Fruit fly (Drosophila melanogaster): ENCODE results near the gene CG7988.

The CG7988 gene

dm6 chr3R:18171983-18172967 is 48.1 kb upstream of the CG7988 start (continued):
- TF ChIP-seq Oli (tag; optimal IDR thresholded peaks at IDR 0.05) (peak; percentile 95), bbx (GFP tag; IDR thresholded peaks at IDR 0.05; ENCODE audit: partially characterized antibody) (no peak), run (tag; optimal IDR thresholded peaks at IDR 0.05) (peak; percentile 88), CG1529 (GFP tag; optimal IDR thresholded peaks at IDR 0.05) (peak; percentile 91), CG7839 (tag; optimal IDR thresholded peaks at IDR 0.05) (peak; percentile 95), CG8765 (GFP tag; IDR thresholded peaks at IDR 0.05) (peak; percentile 60), CG6791 (GFP tag; IDR thresholded peaks at IDR 0.05; ENCODE audit: partially characterized antibody) (no peak), sr (GFP tag; IDR thresholded peaks at IDR 0.05) (no peak), luna (GFP tag; optimal IDR thresholded peaks at IDR 0.05) (peak; percentile 52), CG6765 (GFP tag; optimal IDR thresholded peaks at IDR 0.05) (peak; percentile 87), CG18599 (GFP tag; optimal IDR thresholded peaks at IDR 0.05) (peak; percentile 95), lmd (GFP tag; IDR thresholded peaks at IDR 0.05) (peak; percentile 94), CG7928 (GFP tag; optimal IDR thresholded peaks at IDR 0.05) (peak; percentile 56), Antp (GFP tag; optimal IDR thresholded peaks at IDR 0.05) (peak; percentile 83), CG11247 (GFP tag; IDR thresholded peaks at IDR 0.05) (peak; percentile 64; the same call in 1 of the 2 replicates), Blimp-1 (GFP tag; optimal IDR thresholded peaks at IDR 0.05) (peak; percentile 91), esg (GFP tag; conservative IDR thresholded peaks at IDR 0.05) (peak; percentile 86), tll (GFP tag; optimal IDR thresholded peaks at IDR 0.05) (peak in 1 of 2 experiments; percentile 52), odd (GFP tag; optimal IDR thresholded peaks at IDR 0.05) (peak; percentile 91), insv (GFP tag; optimal IDR thresholded peaks at IDR 0.05) (peak; percentile 14 to 69), oc (tag; optimal IDR thresholded peaks at IDR 0.05) (peak; percentile 96), CG18262 (tag; optimal IDR thresholded peaks at IDR 0.05) (peak; percentile 96), chinmo (GFP tag; IDR thresholded peaks at IDR 0.05; ENCODE audit: partially characterized antibody) (0 out of 4 replicates have a peak, but pooled peaks have one; percentile 32), dysf (GFP tag; IDR thresholded peaks at IDR 0.05) (peak; percentile 92), ap (GFP tag; IDR thresholded peaks at IDR 0.05) (peak; percentile 82), hth (optimal IDR thresholded peaks at IDR 0.05) (no peak), Dad (GFP tag; optimal IDR thresholded peaks at IDR 0.05) (peak; percentile 69), lola (GFP tag; optimal IDR thresholded peaks at IDR 0.05) (peak in 1 of 3 experiments; percentile 94), CG11456 (GFP tag; IDR thresholded peaks at IDR 0.05) (peak; percentile 78), CG10462 (GFP tag; optimal IDR thresholded peaks at IDR 0.05) (peak; percentile 93), gcm2 (GFP tag; optimal IDR thresholded peaks at IDR 0.05) (peak; percentile 89), CrebB (tag; optimal IDR thresholded peaks at IDR 0.05) (peak; percentile 87), prd (optimal IDR thresholded peaks at IDR 0.05) (no peak), prd (GFP tag; IDR thresholded peaks at IDR 0.05) (peak; percentile 93), pan (optimal IDR thresholded peaks at IDR 0.05) (no peak), pan (GFP tag; optimal IDR thresholded peaks at IDR 0.05 in 1 of 2, IDR thresholded peaks at IDR 0.05 in 1 of 2) (peak in 1 of 2 experiments; percentile 91), cg (GFP tag; optimal IDR thresholded peaks at IDR 0.05) (peak; percentile 61), CG3407 (GFP tag; optimal IDR thresholded peaks at IDR 0.05) (peak; percentile 88), CG13296 (GFP tag; optimal IDR thresholded peaks at IDR 0.05) (peak; percentile 92), schlank (tag; optimal IDR thresholded peaks at IDR 0.05) (peak; percentile 69), Sry-β (GFP tag; optimal IDR thresholded peaks at IDR 0.05) (peak; percentile 51), eyg (GFP tag; optimal IDR thresholded peaks at IDR 0.05) (peak; percentile 79), CkIIα-i1 (GFP tag; IDR thresholded peaks at IDR 0.05) (no peak), CG10147 (GFP tag; optimal IDR thresholded peaks at IDR 0.05) (peak; percentile 93), CG8944 (GFP tag; optimal IDR thresholded peaks at IDR 0.05) (peak; percentile 87), CG31224 (GFP tag; IDR thresholded peaks at IDR 0.05) (peak; percentile 77), CG32532 (GFP tag; IDR thresholded peaks at IDR 0.05) (peak; percentile 90), NC2α (GFP tag; optimal IDR thresholded peaks at IDR 0.05) (peak; percentile 88)

Measured in whole organism, embryonic.